Worm (Caenorhabditis elegans): Measurements from ENCODE around the gene str-113.
A peak's percentile ranks its signal among the peaks of the same experiment; 100 is the strongest.

Gene str-113

DNA sequence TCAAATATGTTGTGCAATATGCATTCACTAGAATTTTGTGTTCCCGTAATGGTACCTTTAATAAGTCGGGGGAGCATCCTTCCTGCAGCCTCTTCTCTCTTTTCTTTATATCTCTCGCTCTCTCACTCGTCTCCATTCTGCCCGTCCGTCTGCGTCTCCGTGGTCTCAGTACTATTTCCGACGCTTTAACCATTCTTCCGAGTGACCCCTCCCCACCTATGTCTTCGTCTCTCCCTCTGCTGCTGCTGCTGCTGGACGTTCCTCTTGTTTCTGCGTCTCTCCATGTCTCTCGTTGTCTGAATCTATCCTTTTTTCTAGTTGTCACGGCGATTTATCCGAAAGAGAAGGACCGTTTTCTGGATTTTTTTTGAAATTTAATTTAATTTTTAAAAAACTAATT is 37.1 kb upstream of the str-113 start:
- no peak for TF ChIP-seq let-526 (GFP tag; IDR thresholded peaks at IDR 0.05)
- no peak for TF ChIP-seq nhr-27 (tag; optimal IDR thresholded peaks at IDR 0.05)
- 0 out of 2 replicates have a peak, but pooled peaks have one; percentile 28 for TF ChIP-seq Y56A3A.18 (GFP tag; IDR thresholded peaks at IDR 0.05)
- no peak for TF ChIP-seq egl-18 (GFP tag; IDR thresholded peaks at IDR 0.05)
- no peak for TF ChIP-seq snpc-1.1 (tag; optimal IDR thresholded peaks at IDR 0.05; ENCODE audit: insufficient read depth)
- peak; percentile 40 for TF ChIP-seq attf-5 (GFP tag; optimal IDR thresholded peaks at IDR 0.05)
- TF ChIP-seq F23B12.7 (tag; optimal IDR thresholded peaks at IDR 0.05; ENCODE audit: insufficient read depth), result no peak
- no peak for TF ChIP-seq F37B4.10 (GFP tag; IDR thresholded peaks at IDR 0.05)
- TF ChIP-seq snpc-4 (GFP tag; optimal IDR thresholded peaks at IDR 0.05), result no peak
- TF ChIP-seq snpc-4 (tag; optimal IDR thresholded peaks at IDR 0.05), result peak in 3 of 4 experiments; percentile 1 to 38 (median 1)
- TF ChIP-seq ztf-6 (GFP tag; IDR thresholded peaks at IDR 0.05), result no peak
- no peak for TF ChIP-seq hrde-1 (tag; optimal IDR thresholded peaks at IDR 0.05; ENCODE audit: borderline replicate concordance)
- no peak for TF ChIP-seq hmg-20 (GFP tag; IDR thresholded peaks at IDR 0.05)
- TF ChIP-seq let-607 (tag; optimal IDR thresholded peaks at IDR 0.05), result no peak
- TF ChIP-seq ztf-22 (GFP tag; optimal IDR thresholded peaks at IDR 0.05), result no peak
- TF ChIP-seq F22D6.2 (tag; optimal IDR thresholded peaks at IDR 0.05), result no peak
- peak; percentile 41; the same call in 1 of the 2 replicates for TF ChIP-seq B0336.3 (GFP tag; IDR thresholded peaks at IDR 0.05)
- TF ChIP-seq nhr-90 (tag; optimal IDR thresholded peaks at IDR 0.05), result no peak
- TF ChIP-seq lsy-27 (tag; optimal IDR thresholded peaks at IDR 0.05; ENCODE audit: borderline replicate concordance, insufficient read depth), result no peak
- no peak for TF ChIP-seq cebp-2 (GFP tag; IDR thresholded peaks at IDR 0.05)
- 0 out of 2 replicates have a peak, but pooled peaks have one; percentile 27 for TF ChIP-seq rcor-1 (GFP tag; IDR thresholded peaks at IDR 0.05)
- TF ChIP-seq F57C9.4 (tag; optimal IDR thresholded peaks at IDR 0.05), result no peak
- peak; percentile 14 for TF ChIP-seq madf-10 (tag; optimal IDR thresholded peaks at IDR 0.05)
- TF ChIP-seq nhr-179 (tag; optimal IDR thresholded peaks at IDR 0.05), result no peak
- no peak for TF ChIP-seq cebp-1 (GFP tag; IDR thresholded peaks at IDR 0.05)
- peak; percentile 58 for TF ChIP-seq cebp-1 (tag; optimal IDR thresholded peaks at IDR 0.05)
- peak; percentile 14 for TF ChIP-seq tbp1 (GFP tag; optimal IDR thresholded peaks at IDR 0.05)
- TF ChIP-seq hlh-12 (tag; optimal IDR thresholded peaks at IDR 0.05), result no peak
- TF ChIP-seq lin-54 (GFP tag; optimal IDR thresholded peaks at IDR 0.05), result peak; percentile 17
- no peak for TF ChIP-seq unc-130 (GFP tag; optimal IDR thresholded peaks at IDR 0.05)
- no peak for TF ChIP-seq athp-1 (tag; optimal IDR thresholded peaks at IDR 0.05)
- TF ChIP-seq aptf-3 (GFP tag; IDR thresholded peaks at IDR 0.05), result no peak
- no peak for TF ChIP-seq ztf-26 (tag; optimal IDR thresholded peaks at IDR 0.05)
- TF ChIP-seq egl-44 (GFP tag; IDR thresholded peaks at IDR 0.05), result no peak
- peak; percentile 49; the same call in 1 of the 2 replicates for TF ChIP-seq mcd-1 (GFP tag; IDR thresholded peaks at IDR 0.05)
- no peak for TF ChIP-seq ets-4 (GFP tag; optimal IDR thresholded peaks at IDR 0.05)
- TF ChIP-seq ccch-3 (GFP tag; optimal IDR thresholded peaks at IDR 0.05), result no peak
- 0 out of 2 replicates have a peak, but pooled peaks have one; percentile 18 for TF ChIP-seq dox-1 (GFP tag; IDR thresholded peaks at IDR 0.05)
- TF ChIP-seq K12H6.12 (tag; optimal IDR thresholded peaks at IDR 0.05), result peak; percentile 13
- peak; percentile 52; the same call in 1 of the 2 replicates for TF ChIP-seq egrh-3 (GFP tag; IDR thresholded peaks at IDR 0.05)
- no peak for TF ChIP-seq F52B5.7 (tag; optimal IDR thresholded peaks at IDR 0.05)
- TF ChIP-seq lin-26 (GFP tag; IDR thresholded peaks at IDR 0.05), result no peak
- TF ChIP-seq F55B11.4 (tag; optimal IDR thresholded peaks at IDR 0.05; ENCODE audit: borderline replicate concordance, insufficient read depth), result no peak
- TF ChIP-seq madf-3 (GFP tag; IDR thresholded peaks at IDR 0.05), result no peak
- TF ChIP-seq madf-8 (GFP tag; conservative IDR thresholded peaks at IDR 0.05), result no peak
- no peak for TF ChIP-seq Y53F4B.3 (GFP tag; IDR thresholded peaks at IDR 0.05)
- TF ChIP-seq gei-17 (GFP tag; optimal IDR thresholded peaks at IDR 0.05), result peak; percentile 27
- peak; percentile 81 for TF ChIP-seq zfh-2 (GFP tag; conservative IDR thresholded peaks at IDR 0.05)
- no peak for TF ChIP-seq lir-1 (GFP tag; conservative IDR thresholded peaks at IDR 0.05)

Measured in whole organism, young adult.